Fruit fly (Drosophila melanogaster) whole organism, prepupa: ENCODE measurements around the gene colt.

Experiments used
- CG3032 ChIP-seq: fragments of 200-800 bp; optimal IDR thresholded peaks from 2 replicates; lab custom pipeline; 2019; ENCODE audit warnings: missing biosample characterization, mild to moderate bottlenecking, missing genetic modification characterization, moderate library complexity
- CG6276 ChIP-seq: fragments of 200-800 bp; sonication (Bioruptor generic); optimal IDR thresholded peaks from 2 replicates; lab custom pipeline; 2017; ENCODE audit warnings: missing biosample characterization, mild to moderate bottlenecking, missing genetic modification characterization
- Sox102F ChIP-seq: fragments of 200-800 bp; sonication (Bioruptor generic); optimal IDR thresholded peaks from 2 replicates; lab custom pipeline; 2016; ENCODE audit warnings: missing biosample characterization, mild to moderate bottlenecking, missing genetic modification characterization
- esn ChIP-seq: fragments of 200-800 bp; sonication (Bioruptor generic); optimal IDR thresholded peaks from 2 replicates; lab custom pipeline; 2016; ENCODE audit warnings: missing biosample characterization, mild to moderate bottlenecking, missing genetic modification characterization, moderate library complexity
- fd85E ChIP-seq: fragments of 200-800 bp; sonication (Bioruptor generic); optimal IDR thresholded peaks from 3 replicates; lab custom pipeline; 2016; ENCODE audit warnings: missing biosample characterization, missing genetic modification characterization

- TF ChIP-seq Sox102F (GFP tag; lab: Kevin White, UChicago): no peak
- TF ChIP-seq CG3032 (tag; lab: Kevin White, UChicago): no peak
- TF ChIP-seq fd85E (GFP tag; lab: Kevin White, UChicago): no peak
- no peak for TF ChIP-seq CG6276 (GFP tag; lab: Kevin White, UChicago)
- no peak for TF ChIP-seq esn (GFP tag; lab: Kevin White, UChicago)
Observed at dm6 chr2L:2812137-2812536, 42.3 kb upstream of the colt start, which contains the start of gene CG2964.
